Worm (Caenorhabditis elegans) whole organism, L1 larva: Measurements from ENCODE around the gene hpd-1.
A peak's percentile ranks its signal among the peaks of the same experiment; 100 is the strongest.

Experiments
- C04F5.9 ChIP-seq: sonication (generic microtip); optimal IDR thresholded peaks from 2 replicates; lab custom pipeline; 2016; ENCODE audit warnings: missing genetic modification characterization, missing compliant biosample characterization
- C16A3.4 ChIP-seq: fragments of 150-350 bp; optimal IDR thresholded peaks from 2 replicates; lab custom pipeline; 2014; ENCODE audit warnings: missing biosample characterization, missing genetic modification characterization
- F16B12.6 ChIP-seq: fragments of 150-350 bp; optimal IDR thresholded peaks from 2 replicates; lab custom pipeline; 2014; ENCODE audit warnings: missing biosample characterization, missing genetic modification characterization
- Y116A8C.19 ChIP-seq: sonication (generic microtip); optimal IDR thresholded peaks from 2 replicates; lab custom pipeline; 2016; ENCODE audit warnings: missing compliant biosample characterization, missing genetic modification characterization, borderline replicate concordance
- aly-2 ChIP-seq: fragments of 150-350 bp; optimal IDR thresholded peaks from 2 replicates; lab custom pipeline; 2014; ENCODE audit warnings: missing biosample characterization, missing genetic modification characterization
- ama-1 ChIP-seq: fragments of 150-350 bp; optimal IDR thresholded peaks from 2 replicates; lab custom pipeline; 2014
- blmp-1 ChIP-seq: fragments of 150-350 bp; optimal IDR thresholded peaks from 2 replicates; lab custom pipeline; 2014; ENCODE audit warnings: missing biosample characterization, missing genetic modification characterization
- ceh-8 ChIP-seq: fragments of 200-800 bp; sonication (Bioruptor generic); optimal IDR thresholded peaks from 2 replicates; lab custom pipeline; 2018; ENCODE audit warnings: mild to moderate bottlenecking, missing genetic modification characterization, moderate library complexity, missing compliant biosample characterization
- ceh-82 ChIP-seq, 3 experiments: fragments of 150-350 bp in 1 of 3; sonication (generic microtip) in 2 of 3; optimal IDR thresholded peaks; 2 replicates each; lab custom pipeline; 2014 to 2017; ENCODE audit warnings: missing biosample characterization in 3 of 3, missing genetic modification characterization in 3 of 3
- ceh-88 ChIP-seq: fragments of 200-800 bp; sonication (Bioruptor generic); IDR thresholded peaks from 2 replicates; pipeline ENCODE4 v1.3.6; 2022; ENCODE audit warnings: missing genetic modification characterization, missing compliant biosample characterization
- dpl-1 ChIP-seq, 3 experiments: fragments of 150-350 bp in 2 of 3; sonication (generic microtip) in 1 of 3; optimal IDR thresholded peaks; 2 replicates each; lab custom pipeline; 2014 to 2017; ENCODE audit warnings: missing biosample characterization in 3 of 3, missing genetic modification characterization in 3 of 3, missing genetic modification reagents in 3 of 3
- efl-1 ChIP-seq, 4 experiments: fragments of 150-350 bp; optimal IDR thresholded peaks in 3 of 4; peaks in 1 of 4; 1 replicate in 1 of 4; 2 replicates in 3 of 4; lab custom pipeline; 2014; ENCODE audit warnings: missing biosample characterization in 2 of 4, missing genetic modification characterization in 2 of 4, missing genetic modification reagents in 2 of 4
- elt-2 ChIP-seq: sonication (generic microtip); optimal IDR thresholded peaks from 2 replicates; lab custom pipeline; 2016; ENCODE audit warnings: missing genetic modification characterization, mild to moderate bottlenecking, inconsistent platforms, missing compliant biosample characterization, missing genetic modification reagents
- fkh-4 ChIP-seq: sonication (generic microtip); optimal IDR thresholded peaks from 2 replicates; lab custom pipeline; 2016; ENCODE audit warnings: missing compliant biosample characterization, missing genetic modification characterization, borderline replicate concordance
- fos-1 ChIP-seq: fragments of 150-350 bp; optimal IDR thresholded peaks from 2 replicates; lab custom pipeline; 2014; ENCODE audit warnings: missing biosample characterization, missing genetic modification characterization
- grh-1 ChIP-seq: fragments of 200-800 bp; sonication (Bioruptor generic); IDR thresholded peaks from 2 replicates; pipeline ENCODE4 v1.3.6; 2022; ENCODE audit warnings: missing genetic modification reagents, missing genetic modification characterization, missing compliant biosample characterization
- hlh-17 ChIP-seq: fragments of 200-800 bp; sonication (Bioruptor generic); optimal IDR thresholded peaks from 2 replicates; lab custom pipeline; 2018; ENCODE audit warnings: missing genetic modification characterization, mild to moderate bottlenecking, missing compliant biosample characterization, moderate library complexity, borderline replicate concordance
- hlh-4 ChIP-seq: sonication (generic microtip); optimal IDR thresholded peaks from 2 replicates; lab custom pipeline; 2016; ENCODE audit warnings: mild to moderate bottlenecking, missing genetic modification characterization, missing compliant biosample characterization
- hpl-2 ChIP-seq: fragments of 150-350 bp; optimal IDR thresholded peaks from 2 replicates; lab custom pipeline; 2014; ENCODE audit warnings: missing biosample characterization, missing genetic modification reagents, missing genetic modification characterization
- irx-1 ChIP-seq: sonication (generic microtip); optimal IDR thresholded peaks from 2 replicates; lab custom pipeline; 2016; ENCODE audit warnings: missing genetic modification characterization, missing compliant biosample characterization
- jun-1 ChIP-seq: fragments of 150-350 bp; optimal IDR thresholded peaks from 2 replicates; lab custom pipeline; 2014; ENCODE audit warnings: missing biosample characterization, missing genetic modification reagents, missing genetic modification characterization
- lir-3 ChIP-seq: sonication (generic microtip); optimal IDR thresholded peaks from 2 replicates; lab custom pipeline; 2016; ENCODE audit warnings: mild to moderate bottlenecking, missing genetic modification characterization, moderate library complexity, missing compliant biosample characterization; ENCODE audit not compliant: poor library complexity
- lsy-2 ChIP-seq, 2 experiments: fragments of 150-350 bp; optimal IDR thresholded peaks; 2 replicates each; lab custom pipeline; 2014; ENCODE audit warnings: missing biosample characterization in 2 of 2, missing genetic modification characterization in 2 of 2
- mab-9 ChIP-seq: fragments of 200-800 bp; sonication (Bioruptor generic); IDR thresholded peaks from 2 replicates; pipeline ENCODE4 v1.3.6; 2022; ENCODE audit warnings: missing genetic modification reagents, missing genetic modification characterization, missing compliant biosample characterization
- mdl-1 ChIP-seq, 2 experiments: fragments of 150-350 bp; optimal IDR thresholded peaks; 2 replicates each; lab custom pipeline; 2014 to 2017; ENCODE audit warnings: missing biosample characterization in 2 of 2, missing genetic modification characterization in 2 of 2, inconsistent platforms in 1 of 2
- mef-2 ChIP-seq: fragments of 150-350 bp; optimal IDR thresholded peaks from 2 replicates; lab custom pipeline; 2014; ENCODE audit warnings: missing biosample characterization, missing genetic modification characterization
- nhr-11 ChIP-seq: fragments of 150-350 bp; optimal IDR thresholded peaks from 2 replicates; lab custom pipeline; 2014; ENCODE audit warnings: missing biosample characterization, missing genetic modification characterization
- nhr-19 ChIP-seq: fragments of 200-800 bp; sonication (Bioruptor generic); conservative IDR thresholded peaks from 2 replicates; pipeline ENCODE4 v1.3.6; 2022; ENCODE audit warnings: missing genetic modification characterization, missing compliant biosample characterization
- nhr-20 ChIP-seq: sonication (generic microtip); optimal IDR thresholded peaks from 2 replicates; lab custom pipeline; 2016; ENCODE audit warnings: mild to moderate bottlenecking, missing genetic modification characterization, missing compliant biosample characterization
- nhr-237 ChIP-seq: fragments of 150-350 bp; optimal IDR thresholded peaks from 2 replicates; lab custom pipeline; 2014; ENCODE audit warnings: missing biosample characterization, missing genetic modification characterization
- nhr-47 ChIP-seq: sonication (generic microtip); optimal IDR thresholded peaks from 2 replicates; lab custom pipeline; 2016; ENCODE audit warnings: mild to moderate bottlenecking, missing genetic modification characterization, moderate library complexity, missing compliant biosample characterization
- nhr-85 ChIP-seq: sonication (generic microtip); peaks from one replicate; lab custom pipeline; 2016; ENCODE audit warnings: missing genetic modification characterization, inconsistent platforms, missing compliant biosample characterization
- nhr-90 ChIP-seq: sonication (generic microtip); optimal IDR thresholded peaks from 2 replicates; lab custom pipeline; 2016; ENCODE audit warnings: mild to moderate bottlenecking, missing genetic modification characterization, missing compliant biosample characterization; ENCODE audit not compliant: poor library complexity
- pqm-1 ChIP-seq: sonication (generic microtip); optimal IDR thresholded peaks from 3 replicates; lab custom pipeline; 2017; ENCODE audit warnings: missing biosample characterization, missing genetic modification characterization
- rnt-1 ChIP-seq: sonication (generic microtip); optimal IDR thresholded peaks from 2 replicates; lab custom pipeline; 2016; ENCODE audit warnings: mild to moderate bottlenecking, missing genetic modification characterization, moderate library complexity, missing compliant biosample characterization
- skn-1 ChIP-seq: fragments of 150-350 bp; optimal IDR thresholded peaks from 2 replicates; lab custom pipeline; 2014; ENCODE audit warnings: missing biosample characterization, missing genetic modification characterization
- snpc-4 ChIP-seq: fragments of 150-350 bp; optimal IDR thresholded peaks from 2 replicates; lab custom pipeline; 2014; ENCODE audit warnings: missing biosample characterization, missing genetic modification characterization
- snu-23 ChIP-seq: sonication (generic microtip); optimal IDR thresholded peaks from 2 replicates; lab custom pipeline; 2016; ENCODE audit warnings: missing genetic modification characterization, missing compliant biosample characterization
- sox-4 ChIP-seq: sonication (generic microtip); optimal IDR thresholded peaks from 2 replicates; lab custom pipeline; 2016; ENCODE audit warnings: missing genetic modification characterization, missing compliant biosample characterization
- sptf-1 ChIP-seq: fragments of 150-350 bp; optimal IDR thresholded peaks from 2 replicates; lab custom pipeline; 2014; ENCODE audit warnings: missing biosample characterization, missing genetic modification characterization
- sup-37 ChIP-seq: fragments of 200-800 bp; sonication (Bioruptor generic); optimal IDR thresholded peaks from 2 replicates; lab custom pipeline; 2018; ENCODE audit warnings: mild to moderate bottlenecking, missing genetic modification characterization, missing compliant biosample characterization
- tlp-1 ChIP-seq: fragments of 150-350 bp; optimal IDR thresholded peaks from 2 replicates; lab custom pipeline; 2014; ENCODE audit warnings: missing biosample characterization, missing genetic modification characterization
- unc-130 ChIP-seq: fragments of 150-350 bp; optimal IDR thresholded peaks from 2 replicates; lab custom pipeline; 2017; ENCODE audit warnings: missing biosample characterization, missing genetic modification characterization, inconsistent platforms
- unc-30 ChIP-seq: sonication (generic microtip); optimal IDR thresholded peaks from 2 replicates; lab custom pipeline; 2017; ENCODE audit warnings: missing biosample characterization, missing genetic modification characterization
- xbp-1 ChIP-seq: sonication (generic microtip); optimal IDR thresholded peaks from 2 replicates; lab custom pipeline; 2016; ENCODE audit warnings: missing genetic modification characterization, missing compliant biosample characterization
- zag-1 ChIP-seq: fragments of 150-350 bp; optimal IDR thresholded peaks from 2 replicates; lab custom pipeline; 2014; ENCODE audit warnings: missing biosample characterization, missing genetic modification characterization
- ztf-4 ChIP-seq: fragments of 150-350 bp; optimal IDR thresholded peaks from 2 replicates; lab custom pipeline; 2014; ENCODE audit warnings: missing biosample characterization, missing genetic modification characterization

The hpd-1 gene

ce11 chrIII:10505182-10505581 lies 30.1 kb upstream of the hpd-1 start, which contains the start of the genes taf-11.3 and urm-1 (continued):
- TF ChIP-seq Y116A8C.19 (no peak), aly-2 (peak; percentile 1), ceh-88 (no peak), dpl-1 (GFP tag; optimal IDR thresholded peaks at IDR 0.05; lab: Kevin White, UChicago) (peak; percentile 76 to 83 (median 80))

DNA sequence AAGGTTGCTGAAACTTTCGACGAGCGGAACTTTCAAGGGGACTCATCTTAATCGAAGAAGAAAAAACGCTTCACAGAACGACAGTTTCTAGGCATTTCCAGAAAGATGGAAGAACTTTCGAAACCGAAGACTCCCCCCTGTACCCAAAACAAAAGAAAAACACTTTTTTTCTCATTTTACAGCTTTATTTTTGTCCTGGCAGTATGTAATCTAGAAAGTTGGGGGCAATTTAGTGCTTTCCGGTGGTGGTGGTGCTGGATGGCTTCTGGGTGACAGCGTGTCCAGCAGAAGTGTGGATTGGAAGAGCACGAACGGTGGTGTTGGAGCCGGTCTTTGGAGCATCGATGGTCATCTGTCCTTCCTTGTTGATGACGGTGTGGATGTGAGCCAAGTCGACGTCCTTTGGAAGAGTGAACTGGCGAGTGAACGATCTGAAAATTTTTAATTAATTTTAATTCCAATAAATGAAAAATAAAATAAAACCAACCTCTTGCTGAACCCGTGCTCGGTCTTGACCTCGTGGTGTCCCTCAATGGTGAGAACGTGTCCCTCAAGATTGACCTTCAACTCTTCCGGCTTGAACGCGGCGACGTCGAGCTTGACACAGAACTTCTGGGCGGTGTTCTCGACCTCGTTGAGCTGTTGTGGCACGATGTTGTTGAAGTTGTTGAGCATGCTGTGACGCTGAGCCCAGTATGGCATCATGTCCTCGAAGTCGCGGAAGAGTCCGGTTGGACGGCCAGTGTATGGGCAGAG lies 29.2 kb upstream of the hpd-1 start:
- TF ChIP-seq nhr-85 (no peak), efl-1 (optimal IDR thresholded peaks at IDR 0.05; lab: Kevin White, UChicago) (no peak), efl-1 (GFP tag; optimal IDR thresholded peaks at IDR 0.05 in 1 of 2; lab: Kevin White, UChicago) (peak in 1 of 2 experiments; percentile 1)

DNA sequence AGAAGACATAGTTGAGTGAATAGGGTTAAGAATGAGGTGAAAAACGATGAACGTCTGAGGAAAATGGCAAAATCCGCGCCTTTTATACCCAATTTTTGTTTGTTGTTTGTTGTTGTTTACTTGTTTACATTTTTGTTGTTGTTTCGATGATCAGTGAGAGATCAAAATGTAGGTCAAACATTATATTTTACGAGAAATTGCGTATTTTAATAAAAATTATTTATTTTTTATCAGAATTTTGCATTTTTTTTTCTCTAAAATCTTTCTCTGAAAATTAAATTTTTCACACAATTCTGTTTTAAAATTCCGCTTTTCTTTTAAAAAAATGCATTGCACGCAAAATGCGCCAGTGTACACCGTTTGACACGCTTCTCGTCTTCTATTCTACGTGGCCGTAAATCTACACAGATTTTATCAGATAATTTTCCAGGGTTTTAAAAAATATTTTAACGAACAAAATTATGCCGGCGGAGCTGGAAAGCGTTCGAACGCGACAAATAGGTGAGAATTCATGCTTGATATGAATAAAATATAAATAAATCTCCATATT lies 28.6 kb upstream of the hpd-1 start, which contains the start of the genes sip-1 and sly-1:
Gene sip-1 (minus strand): TSS at position 103 of the 550 bp plus-strand sequence.
Gene sly-1 (plus strand): TSS at position 360 of the 550 bp plus-strand sequence.
- TF ChIP-seq hpl-2 (GFP tag; lab: Kevin White, UChicago) = no peak
- no peak for TF ChIP-seq hlh-4
- peak; percentile 77 to 86 (median 80) for TF ChIP-seq ceh-82 (tag; optimal IDR thresholded peaks at IDR 0.05; lab: Kevin White, UChicago)
- TF ChIP-seq mab-9 (GFP tag; lab: Robert Waterston, UW) = peak; percentile 79
- TF ChIP-seq Y116A8C.19 = no peak
- TF ChIP-seq mdl-1 (tag; optimal IDR thresholded peaks at IDR 0.05; lab: Kevin White, UChicago) = peak in 1 of 2 experiments; percentile 77
- no peak for TF ChIP-seq tlp-1 (tag; lab: Kevin White, UChicago)
- TF ChIP-seq aly-2 = peak; percentile 84
- TF ChIP-seq rnt-1 (tag; lab: Kevin White, UChicago) = peak; percentile 92
- TF ChIP-seq hlh-17 (GFP tag; lab: Kevin White, UChicago) = no peak
- TF ChIP-seq sox-4 (tag; lab: Kevin White, UChicago) = peak; percentile 74
- TF ChIP-seq pqm-1 (tag; lab: Kevin White, UChicago) = no peak
- TF ChIP-seq nhr-20 (tag; lab: Kevin White, UChicago) = peak; percentile 84
- TF ChIP-seq fkh-4 (tag; lab: Kevin White, UChicago) = peak; percentile 27
- TF ChIP-seq mef-2 = no peak
- peak; percentile 25 for TF ChIP-seq ztf-4 (tag; lab: Kevin White, UChicago)
- peak; percentile 93 to 96 (median 95) for TF ChIP-seq dpl-1 (GFP tag; optimal IDR thresholded peaks at IDR 0.05; lab: Kevin White, UChicago)
- peak; percentile 80 for TF ChIP-seq blmp-1
- TF ChIP-seq sptf-1 (tag; lab: Kevin White, UChicago) = no peak
- TF ChIP-seq irx-1 = peak; percentile 83
- peak; percentile 47 for TF ChIP-seq sup-37 (GFP tag; lab: Kevin White, UChicago)
- peak; percentile 84 for TF ChIP-seq C16A3.4 (tag; lab: Kevin White, UChicago)
- TF ChIP-seq ama-1 (lab: Kevin White, UChicago) = no peak
- TF ChIP-seq F16B12.6 (tag; lab: Kevin White, UChicago) = peak; percentile 73
- peak; percentile 90 for TF ChIP-seq snu-23 (GFP tag; lab: Kevin White, UChicago)
- TF ChIP-seq skn-1 = peak; percentile 88
- TF ChIP-seq zag-1 (tag; lab: Kevin White, UChicago) = no peak
- peak; percentile 74 for TF ChIP-seq grh-1 (GFP tag; lab: Robert Waterston, UW)
- TF ChIP-seq jun-1 = peak; percentile 75
- TF ChIP-seq ceh-8 (GFP tag; lab: Kevin White, UChicago) = peak; percentile 56
- peak; percentile 83 for TF ChIP-seq nhr-19
- peak; percentile 86 for TF ChIP-seq snpc-4 (tag; lab: Kevin White, UChicago)
- peak; percentile 82 for TF ChIP-seq unc-130 (tag; lab: Kevin White, UChicago)
- TF ChIP-seq nhr-47 (tag; lab: Kevin White, UChicago) = peak; percentile 92
- TF ChIP-seq fos-1 (tag; lab: Kevin White, UChicago) = peak; percentile 58
- TF ChIP-seq nhr-90 (tag; lab: Kevin White, UChicago) = peak; percentile 88
- peak; percentile 60 for TF ChIP-seq nhr-11 (tag; lab: Kevin White, UChicago)
- TF ChIP-seq nhr-237 (tag; lab: Kevin White, UChicago) = peak; percentile 70
- peak; percentile 90 for TF ChIP-seq nhr-85
- TF ChIP-seq xbp-1 (tag; lab: Kevin White, UChicago) = peak; percentile 96
- TF ChIP-seq lsy-2 (tag; optimal IDR thresholded peaks at IDR 0.05; lab: Kevin White, UChicago) = peak; percentile 92 to 94
- TF ChIP-seq unc-30 (tag; lab: Kevin White, UChicago) = no peak
- peak; percentile 34 for TF ChIP-seq elt-2 (tag; lab: Kevin White, UChicago)
- TF ChIP-seq lir-3 (tag; lab: Kevin White, UChicago) = no peak
- TF ChIP-seq C04F5.9 (tag; lab: Kevin White, UChicago) = peak; percentile 74
